Fruit fly (Drosophila melanogaster): ENCODE results near the gene CG33272.

CG33272 gene

DNA sequence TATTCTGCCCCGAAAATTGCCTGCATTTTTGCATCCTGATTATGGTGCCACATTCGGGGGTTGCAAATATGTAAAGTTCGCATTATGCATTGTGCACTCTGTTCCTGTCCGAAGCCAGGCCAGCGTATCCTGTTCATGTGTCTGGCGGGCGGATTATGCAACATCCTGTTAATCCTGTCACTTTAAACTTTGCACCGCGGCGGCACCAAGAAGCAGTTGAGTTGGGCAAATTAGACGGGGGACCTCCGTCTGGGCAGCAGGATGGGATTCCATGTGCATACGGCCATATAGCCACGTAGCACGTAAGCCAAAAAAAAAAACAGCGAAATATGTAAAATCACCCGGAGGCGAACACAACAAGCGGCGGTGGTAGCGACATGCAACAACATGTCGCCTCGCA lies 20.9 kb downstream of the CG33272 start:
- no peak for TF ChIP-seq dmrt93B (GFP tag; optimal IDR thresholded peaks at IDR 0.05)
- no peak for TF ChIP-seq Dif (GFP tag; optimal IDR thresholded peaks at IDR 0.05; ENCODE audit: partially characterized antibody)

DNA sequence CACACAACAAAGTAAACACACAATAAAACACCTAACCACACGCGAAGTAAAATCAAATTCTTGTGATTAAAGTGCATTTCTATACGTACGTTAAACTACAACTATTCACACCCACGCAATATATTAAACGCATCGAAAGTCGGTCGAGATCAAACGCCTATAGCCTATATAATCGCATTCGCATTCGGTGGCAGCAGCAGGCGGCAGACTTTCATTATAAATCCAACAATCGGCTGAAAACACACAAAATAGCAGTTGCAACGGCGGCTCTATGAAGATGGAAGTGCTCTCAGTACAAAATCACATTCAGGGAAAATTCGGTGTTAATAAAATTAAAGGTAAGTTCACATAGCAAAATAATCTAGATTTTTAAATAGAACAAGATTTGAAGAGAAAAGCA lies 22.1 kb downstream of the CG33272 start:
- no peak for TF ChIP-seq Sp1 (GFP tag; optimal IDR thresholded peaks at IDR 0.05)
- no peak for TF ChIP-seq Mio (GFP tag; optimal IDR thresholded peaks at IDR 0.05)
- TF ChIP-seq HLH106 (tag; optimal IDR thresholded peaks at IDR 0.05), result no peak
- TF ChIP-seq CG32264 (GFP tag; optimal IDR thresholded peaks at IDR 0.05), result no peak
- TF ChIP-seq foxo (GFP tag; optimal IDR thresholded peaks at IDR 0.05), result no peak
- no peak for TF ChIP-seq ey (GFP tag; optimal IDR thresholded peaks at IDR 0.05)
- TF ChIP-seq Abd-B (GFP tag; optimal IDR thresholded peaks at IDR 0.05), result no peak
- no peak for TF ChIP-seq fru (GFP tag; optimal IDR thresholded peaks at IDR 0.05)

DNA sequence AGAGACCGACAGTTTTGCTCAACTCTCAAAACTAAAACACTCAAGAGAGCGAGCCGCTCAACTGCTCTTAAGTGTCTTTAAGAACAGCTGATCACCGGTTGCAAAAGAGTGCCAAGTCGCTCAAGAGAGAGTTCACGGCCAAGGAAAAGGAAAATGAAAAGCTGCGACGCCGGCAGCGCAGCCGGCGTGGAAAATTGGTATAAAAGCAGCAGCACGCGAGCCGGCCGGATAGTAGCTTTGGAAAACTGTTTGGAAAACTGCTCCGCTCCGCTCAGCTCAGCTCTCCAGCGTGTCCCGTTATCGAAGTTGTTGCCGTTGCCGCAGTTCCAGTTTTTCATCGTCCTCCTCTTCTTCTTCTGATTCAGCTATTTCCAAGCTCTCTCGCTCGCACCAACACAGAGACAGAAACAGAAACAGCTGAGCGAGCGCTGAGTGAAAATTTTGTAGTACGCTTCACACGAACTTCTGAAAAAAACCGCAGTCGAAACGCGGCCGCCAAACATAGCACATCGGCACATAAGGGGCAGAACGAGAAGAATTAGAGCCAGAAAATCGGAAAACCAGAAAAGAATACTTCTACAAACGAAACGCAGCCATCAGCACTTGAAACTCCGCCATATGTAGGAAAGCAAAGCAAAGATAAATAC lies 22.9 kb downstream of the CG33272 start, which contains the start of gene chrb:
TSS of gene chrb (plus strand) at position 224 of the 647 bp plus-strand sequence.
- peak; percentile 48 for TF ChIP-seq fru (GFP tag; optimal IDR thresholded peaks at IDR 0.05)
- TF ChIP-seq dmrt93B (GFP tag; optimal IDR thresholded peaks at IDR 0.05), result no peak
- TF ChIP-seq sage (GFP tag; optimal IDR thresholded peaks at IDR 0.05), result no peak
- TF ChIP-seq dsf (GFP tag; optimal IDR thresholded peaks at IDR 0.05; ENCODE audit: borderline replicate concordance), result no peak
- TF ChIP-seq Dfd (GFP tag; optimal IDR thresholded peaks at IDR 0.05), result no peak
- peak; percentile 71 for TF ChIP-seq psq (GFP tag; optimal IDR thresholded peaks at IDR 0.05)
- TF ChIP-seq CrebA (GFP tag; optimal IDR thresholded peaks at IDR 0.05; ENCODE audit: borderline replicate concordance), result no peak
- TF ChIP-seq pan (optimal IDR thresholded peaks at IDR 0.05), result no peak
- TF ChIP-seq CG32264 (GFP tag; optimal IDR thresholded peaks at IDR 0.05), result no peak
- no peak for TF ChIP-seq jim (GFP tag; optimal IDR thresholded peaks at IDR 0.05)
- TF ChIP-seq N (GFP tag; optimal IDR thresholded peaks at IDR 0.05), result no peak
- no peak for TF ChIP-seq CG9705 (GFP tag; optimal IDR thresholded peaks at IDR 0.05)
- TF ChIP-seq Myc (optimal IDR thresholded peaks at IDR 0.05), result no peak
- no peak for TF ChIP-seq tai (GFP tag; optimal IDR thresholded peaks at IDR 0.05)
- TF ChIP-seq rgr (GFP tag; optimal IDR thresholded peaks at IDR 0.05), result peak; percentile 66
- no peak for TF ChIP-seq Rel (GFP tag; optimal IDR thresholded peaks at IDR 0.05)
- TF ChIP-seq Rel (tag; optimal IDR thresholded peaks at IDR 0.05), result peak; percentile 31
- peak; percentile 77 for TF ChIP-seq Dif (GFP tag; optimal IDR thresholded peaks at IDR 0.05; ENCODE audit: partially characterized antibody)
- no peak for TF ChIP-seq Hr78 (GFP tag; optimal IDR thresholded peaks at IDR 0.05)
- TF ChIP-seq OdsH (GFP tag; optimal IDR thresholded peaks at IDR 0.05), result peak; percentile 37
- TF ChIP-seq Vsx2 (GFP tag; optimal IDR thresholded peaks at IDR 0.05; ENCODE audit: partially characterized antibody), result peak; percentile 19
- TF ChIP-seq GATAd (GFP tag; optimal IDR thresholded peaks at IDR 0.05), result no peak
- no peak for TF ChIP-seq Hr83 (GFP tag; optimal IDR thresholded peaks at IDR 0.05; ENCODE audit: poor library complexity, severe bottlenecking)
- TF ChIP-seq Mio (GFP tag; optimal IDR thresholded peaks at IDR 0.05), result no peak
- no peak for TF ChIP-seq sv (GFP tag; optimal IDR thresholded peaks at IDR 0.05)
- peak in 1 of 2 experiments; percentile 64 for TF ChIP-seq dl (GFP tag; optimal IDR thresholded peaks at IDR 0.05; ENCODE audit: insufficient read depth in 1 of 2, partially characterized antibody in 2 of 2)
- TF ChIP-seq HLH106 (tag; optimal IDR thresholded peaks at IDR 0.05), result peak; percentile 16
- TF ChIP-seq br (GFP tag; optimal IDR thresholded peaks at IDR 0.05), result no peak
- TF ChIP-seq brk (GFP tag; optimal IDR thresholded peaks at IDR 0.05), result no peak
- TF ChIP-seq lola (GFP tag; optimal IDR thresholded peaks at IDR 0.05), result no peak
- no peak for TF ChIP-seq ey (GFP tag; optimal IDR thresholded peaks at IDR 0.05)
- TF ChIP-seq h (GFP tag; optimal IDR thresholded peaks at IDR 0.05), result peak; percentile 38
- no peak for TF ChIP-seq woc (GFP tag; optimal IDR thresholded peaks at IDR 0.05)
- TF ChIP-seq Abd-B (GFP tag; optimal IDR thresholded peaks at IDR 0.05), result no peak
- peak in 1 of 2 experiments; percentile 25 for TF ChIP-seq foxo (GFP tag; optimal IDR thresholded peaks at IDR 0.05)
- TF ChIP-seq Jra (GFP tag; optimal IDR thresholded peaks at IDR 0.05), result peak; percentile 41
- no peak for TF ChIP-seq usp (GFP tag; optimal IDR thresholded peaks at IDR 0.05)
- TF ChIP-seq Sp1 (GFP tag; optimal IDR thresholded peaks at IDR 0.05), result peak; percentile 63
- peak; percentile 32 for TF ChIP-seq Hnf4 (GFP tag; optimal IDR thresholded peaks at IDR 0.05)

All from whole organism, wandering third instar larva.